Fruit fly (Drosophila melanogaster) whole organism, pupa: ENCODE results near the gene mEFG1.

Source experiments
- CG10348 ChIP-seq: fragments of 200-800 bp; sonication (Bioruptor generic); IDR thresholded peaks from 2 replicates; pipeline ENCODE4 v1.3.6; 2022; ENCODE audit warnings: missing biosample characterization, missing genetic modification characterization
- CG13204 ChIP-seq: fragments of 200-800 bp; sonication (Bioruptor generic); optimal IDR thresholded peaks from 2 replicates; lab custom pipeline; 2018; ENCODE audit warnings: missing biosample characterization, mild to moderate bottlenecking, missing genetic modification characterization, moderate library complexity
- CG14655 ChIP-seq: fragments of 200-800 bp; sonication (Bioruptor generic); optimal IDR thresholded peaks from 3 replicates; lab custom pipeline; 2017; ENCODE audit warnings: mild to moderate bottlenecking, missing biosample characterization, missing genetic modification reagents, missing genetic modification characterization
- CG15710 ChIP-seq: fragments of 200-800 bp; sonication (Bioruptor generic); optimal IDR thresholded peaks from 2 replicates; lab custom pipeline; 2018; ENCODE audit warnings: missing biosample characterization, mild to moderate bottlenecking, missing genetic modification characterization, moderate library complexity
- CG17806 ChIP-seq: fragments of 200-800 bp; sonication (Bioruptor generic); optimal IDR thresholded peaks from 2 replicates; lab custom pipeline; 2018; ENCODE audit warnings: missing biosample characterization, mild to moderate bottlenecking, missing genetic modification characterization, moderate library complexity
- CG34367 ChIP-seq: fragments of 200-800 bp; sonication (Bioruptor generic); optimal IDR thresholded peaks from 2 replicates; lab custom pipeline; 2018; ENCODE audit warnings: missing biosample characterization, mild to moderate bottlenecking, missing genetic modification characterization
- CG8301 ChIP-seq: fragments of 200-800 bp; sonication (Bioruptor generic); optimal IDR thresholded peaks from 2 replicates; lab custom pipeline; 2018; ENCODE audit warnings: missing biosample characterization, mild to moderate bottlenecking, missing genetic modification characterization
- D1 ChIP-seq: fragments of 200-800 bp; sonication (Bioruptor generic); optimal IDR thresholded peaks from 2 replicates; lab custom pipeline; 2018; ENCODE audit warnings: missing biosample characterization, mild to moderate bottlenecking, missing genetic modification characterization, moderate library complexity
- EcR ChIP-seq: fragments of 200-800 bp; sonication (Bioruptor generic); optimal IDR thresholded peaks from 3 replicates; lab custom pipeline; 2019; ENCODE audit warnings: missing biosample characterization, missing genetic modification characterization, mild to moderate bottlenecking, moderate library complexity, missing genetic modification reagents
- gl ChIP-seq: fragments of 200-800 bp; sonication (Bioruptor generic); optimal IDR thresholded peaks from 2 replicates; lab custom pipeline; 2018; ENCODE audit warnings: missing biosample characterization, mild to moderate bottlenecking, missing genetic modification characterization

- TF ChIP-seq CG14655 (GFP tag; lab: Kevin White, UChicago) (no peak), CG17806 (tag; lab: Kevin White, UChicago) (no peak), EcR (GFP tag; lab: Kevin White, UChicago) (no peak), CG34367 (tag; lab: Kevin White, UChicago) (no peak), D1 (no peak), CG13204 (GFP tag; lab: Kevin White, UChicago) (no peak), CG8301 (tag; lab: Kevin White, UChicago) (no peak), gl (tag; lab: Kevin White, UChicago) (no peak), CG15710 (tag; lab: Kevin White, UChicago) (no peak), CG10348 (GFP tag; lab: Robert Waterston, UW) (no peak)
These were observed 9.3 kb downstream of the mEFG1 start for dm6 chr2L:7213532-7213931.
